Fruit fly (Drosophila melanogaster): Measurements from ENCODE around the gene CG42675.

The CG42675 gene

dm6 chr3R:5794267-5795089 is 18.9 kb upstream of the CG42675 start, which contains the start of the genes PSMG1 and CG10979 (continued):
- no peak for TF ChIP-seq zfh2 (GFP tag; optimal IDR thresholded peaks at IDR 0.05)
- TF ChIP-seq stwl (tag; optimal IDR thresholded peaks at IDR 0.05): peak; percentile 19
- TF ChIP-seq CG3407 (GFP tag; optimal IDR thresholded peaks at IDR 0.05): no peak
- TF ChIP-seq peb (GFP tag; IDR thresholded peaks at IDR 0.05): no peak
- TF ChIP-seq CG3065 (GFP tag; optimal IDR thresholded peaks at IDR 0.05): no peak
- no peak for TF ChIP-seq ssp (GFP tag; IDR thresholded peaks at IDR 0.05)
- TF ChIP-seq Side (GFP tag; optimal IDR thresholded peaks at IDR 0.05): no peak
- peak; percentile 8 for TF ChIP-seq CG3995 (GFP tag; optimal IDR thresholded peaks at IDR 0.05)
- TF ChIP-seq amos (GFP tag; IDR thresholded peaks at IDR 0.05; ENCODE audit: partially characterized antibody): no peak
- TF ChIP-seq pum (GFP tag; optimal IDR thresholded peaks at IDR 0.05): no peak
- no peak for TF ChIP-seq chif (GFP tag; optimal IDR thresholded peaks at IDR 0.05)
- TF ChIP-seq cad (GFP tag; optimal IDR thresholded peaks at IDR 0.05): no peak
- TF ChIP-seq CG4617 (GFP tag; optimal IDR thresholded peaks at IDR 0.05; ENCODE audit: borderline replicate concordance): peak; percentile 23
- no peak for TF ChIP-seq onecut (GFP tag; IDR thresholded peaks at IDR 0.05)
- no peak for TF ChIP-seq twi (tag; optimal IDR thresholded peaks at IDR 0.05)
- TF ChIP-seq CG12659 (GFP tag; optimal IDR thresholded peaks at IDR 0.05): peak; percentile 57
- TF ChIP-seq Chrac-16 (GFP tag; optimal IDR thresholded peaks at IDR 0.05): no peak
- TF ChIP-seq Lim3 (GFP tag; IDR thresholded peaks at IDR 0.05): no peak
- TF ChIP-seq CG13424 (tag; optimal IDR thresholded peaks at IDR 0.05): no peak
- TF ChIP-seq CG17912 (GFP tag; optimal IDR thresholded peaks at IDR 0.05): no peak
- no peak for TF ChIP-seq CG8290 (GFP tag; optimal IDR thresholded peaks at IDR 0.05)
- no peak for TF ChIP-seq CG8290 (tag; optimal IDR thresholded peaks at IDR 0.05)
- no peak for TF ChIP-seq unpg (GFP tag; optimal IDR thresholded peaks at IDR 0.05)
- TF ChIP-seq CG15269 (tag; optimal IDR thresholded peaks at IDR 0.05): no peak
- no peak for TF ChIP-seq maf-S (GFP tag; optimal IDR thresholded peaks at IDR 0.05)
- no peak for TF ChIP-seq Drgx (GFP tag; IDR thresholded peaks at IDR 0.05)
- TF ChIP-seq CG1529 (GFP tag; optimal IDR thresholded peaks at IDR 0.05): no peak
- TF ChIP-seq repo (GFP tag; optimal IDR thresholded peaks at IDR 0.05): no peak
- TF ChIP-seq Ets97D (GFP tag; optimal IDR thresholded peaks at IDR 0.05): peak; percentile 61
- peak; percentile 31 for TF ChIP-seq CoRest (tag; optimal IDR thresholded peaks at IDR 0.05)
- no peak for TF ChIP-seq nom (GFP tag; optimal IDR thresholded peaks at IDR 0.05)
- no peak for TF ChIP-seq jigr1 (GFP tag; IDR thresholded peaks at IDR 0.05)
- TF ChIP-seq CG9609 (GFP tag; optimal IDR thresholded peaks at IDR 0.05): no peak
- peak; percentile 62 for TF ChIP-seq Myb (GFP tag; optimal IDR thresholded peaks at IDR 0.05)
- no peak for TF ChIP-seq fd3F (GFP tag; optimal IDR thresholded peaks at IDR 0.05)
- no peak for TF ChIP-seq CG12299 (tag; optimal IDR thresholded peaks at IDR 0.05)
- no peak for TF ChIP-seq esg (GFP tag; conservative IDR thresholded peaks at IDR 0.05)
- no peak for TF ChIP-seq ac (GFP tag; optimal IDR thresholded peaks at IDR 0.05)
- peak; percentile 80 for TF ChIP-seq sens (GFP tag)
- TF ChIP-seq Jarid2 (GFP tag; optimal IDR thresholded peaks at IDR 0.05): no peak
- TF ChIP-seq CG1647 (GFP tag; optimal IDR thresholded peaks at IDR 0.05): no peak
- TF ChIP-seq HmgZ (tag; optimal IDR thresholded peaks at IDR 0.05): no peak
- no peak for TF ChIP-seq Deaf1 (tag; optimal IDR thresholded peaks at IDR 0.05)
- TF ChIP-seq CG18011 (GFP tag; optimal IDR thresholded peaks at IDR 0.05): no peak
- TF ChIP-seq CG5245 (GFP tag; optimal IDR thresholded peaks at IDR 0.05): no peak
- TF ChIP-seq HLH3B (GFP tag; IDR thresholded peaks at IDR 0.05): no peak
- TF ChIP-seq CG33557 (GFP tag; optimal IDR thresholded peaks at IDR 0.05): no peak
- TF ChIP-seq CG2199 (GFP tag; IDR thresholded peaks at IDR 0.05): no peak
- peak; percentile 38; the same call in 1 of the 2 replicates for TF ChIP-seq E2f2 (GFP tag; IDR thresholded peaks at IDR 0.05)
- TF ChIP-seq Dek (tag; optimal IDR thresholded peaks at IDR 0.05): no peak
- no peak for TF ChIP-seq br (optimal IDR thresholded peaks at IDR 0.05)
